Fruit fly (Drosophila melanogaster): ENCODE results near the gene Oamb.

Gene Oamb

dm6 chr3R:20714360-20714759 lies at the start of gene Oamb:
Oamb (minus strand) TSS chr3R:20714577.
- no peak for TF ChIP-seq noc (tag; optimal IDR thresholded peaks at IDR 0.05)

- no peak for TF ChIP-seq noc (tag; optimal IDR thresholded peaks at IDR 0.05)
Observed at dm6 chr3R:20764058-20764457, 49.7 kb upstream of the Oamb start.

DNA sequence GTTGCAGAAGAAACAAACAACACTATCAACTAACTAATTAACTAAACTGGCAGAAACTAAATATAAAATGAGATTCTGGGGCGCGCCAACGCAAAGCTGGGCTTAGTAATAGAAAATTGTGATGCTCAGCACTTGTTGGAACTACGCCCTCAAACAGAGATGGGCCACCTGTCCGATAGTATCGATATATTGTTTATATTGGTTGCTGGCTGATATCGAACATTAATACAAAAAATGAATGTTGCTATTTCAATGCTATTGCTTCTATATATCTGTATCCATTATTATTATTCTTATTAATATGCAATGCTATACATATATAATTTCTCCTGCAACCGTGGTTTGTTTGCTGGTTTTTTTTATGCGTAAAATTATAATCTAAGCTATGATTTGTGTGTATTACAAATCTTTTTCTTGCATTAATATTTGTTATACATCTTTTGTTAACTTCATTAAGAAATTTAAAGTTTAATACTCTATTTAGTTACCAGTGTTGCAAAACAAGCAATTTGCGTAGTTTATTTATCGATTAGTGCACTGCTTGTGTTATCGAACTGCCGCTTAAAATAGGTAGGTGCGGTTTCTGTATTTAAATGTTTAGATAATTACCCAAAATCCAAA lies 47.9 kb upstream of the Oamb start, which contains the start of gene CG31195:
CG31195 (minus strand) TSS at position 195 of the 621 bp plus-strand sequence.
- TF ChIP-seq noc (tag; optimal IDR thresholded peaks at IDR 0.05) = no peak

dm6 chr3R:20756429-20756828 lies 42.1 kb upstream of the Oamb start, which contains the start of gene Syp:
Syp (plus strand) TSS chr3R:20756729.
- TF ChIP-seq noc (tag; optimal IDR thresholded peaks at IDR 0.05) = no peak

dm6 chr3R:20754991-20755390 lies 40.6 kb upstream of the Oamb start:
- no peak for TF ChIP-seq noc (tag; optimal IDR thresholded peaks at IDR 0.05)

DNA sequence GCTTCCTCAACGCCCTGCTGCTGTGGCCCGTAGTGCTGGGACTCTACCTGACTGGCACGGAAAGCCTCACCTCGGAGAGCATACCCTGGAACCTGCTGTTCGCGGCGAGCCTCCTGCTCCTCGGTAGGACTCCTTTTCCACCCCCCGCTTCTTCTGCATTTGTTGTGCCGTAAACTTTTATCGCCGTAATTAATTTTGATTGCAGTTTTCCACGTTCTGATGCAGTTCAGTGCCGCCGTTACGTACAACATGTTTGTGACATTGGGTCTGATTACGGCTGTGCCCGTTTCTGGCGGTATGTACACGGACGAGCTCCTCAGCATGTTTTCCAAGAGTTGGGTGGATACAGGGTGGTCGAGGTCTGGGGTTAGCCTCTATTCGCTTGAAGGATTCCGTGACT lies 35.2 kb upstream of the Oamb start:
- TF ChIP-seq noc (tag; optimal IDR thresholded peaks at IDR 0.05) = no peak

DNA sequence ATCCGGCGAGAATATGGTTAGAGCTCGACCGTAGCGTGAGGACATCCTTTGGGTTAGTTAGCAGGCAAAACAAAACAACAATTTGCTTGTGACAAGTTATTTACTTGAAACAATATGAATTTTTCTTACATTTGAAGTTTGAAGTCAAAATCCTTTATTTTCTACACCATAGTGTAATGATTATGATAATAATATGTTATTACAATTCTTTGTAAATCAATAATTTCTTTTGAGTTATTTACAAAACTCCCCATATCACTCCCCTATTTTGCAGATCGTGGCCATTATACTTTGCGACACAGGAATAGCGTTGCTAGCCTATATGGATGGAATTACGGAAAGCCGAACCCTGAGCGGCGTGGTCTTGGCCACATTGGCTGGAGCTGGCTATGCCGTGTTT lies 34.6 kb upstream of the Oamb start, which contains the start of gene Prosalpha4T1:
Prosalpha4T1 (minus strand) TSS at position 101 of the 400 bp plus-strand sequence.
- TF ChIP-seq noc (tag; optimal IDR thresholded peaks at IDR 0.05) = no peak

DNA sequence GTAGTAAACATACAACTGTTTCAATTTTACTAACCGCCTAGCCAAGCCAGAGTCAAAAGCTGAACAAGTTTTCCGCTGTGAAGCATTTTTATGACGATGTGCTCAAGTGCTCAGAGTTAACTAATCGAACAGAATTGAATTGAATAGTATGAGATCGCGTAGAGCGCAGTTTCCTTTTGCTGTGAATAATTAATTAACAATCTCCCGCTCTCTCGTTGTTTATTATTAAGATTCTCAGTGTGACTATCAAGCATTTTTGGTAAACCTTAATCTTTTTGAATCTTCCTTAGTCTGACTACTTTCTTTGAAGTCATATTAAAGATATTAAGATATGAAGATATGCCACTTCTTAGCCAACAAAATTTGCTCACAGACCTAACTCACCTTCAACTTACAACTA lies 30.9 kb upstream of the Oamb start, which contains the start of gene CG31200:
CG31200 (minus strand) TSS at position 101 of the 400 bp plus-strand sequence.
- no peak for TF ChIP-seq noc (tag; optimal IDR thresholded peaks at IDR 0.05)

DNA sequence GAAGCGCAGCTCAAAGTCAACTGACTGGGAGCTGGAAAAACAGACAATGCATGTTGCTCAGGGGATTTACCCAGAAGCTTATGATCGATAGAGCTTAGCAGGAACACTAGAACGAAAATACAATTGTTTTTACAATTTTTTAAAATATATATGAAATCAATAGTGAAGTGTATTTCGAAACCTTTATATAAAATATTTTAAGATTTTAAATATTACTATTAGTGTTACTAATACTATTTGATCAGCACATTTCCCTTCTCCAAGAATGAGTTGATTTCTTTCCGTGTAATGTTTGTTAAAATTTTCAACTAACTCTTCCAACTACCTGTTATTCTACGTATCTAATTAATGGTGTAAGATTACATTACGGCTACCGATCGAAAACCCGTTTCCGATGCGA lies 29.4 kb upstream of the Oamb start, which contains the start of gene CG31199:
CG31199 (minus strand) TSS at position 101 of the 400 bp plus-strand sequence.
- TF ChIP-seq noc (tag; optimal IDR thresholded peaks at IDR 0.05) = no peak

dm6 chr3R:20739971-20740370 lies 25.6 kb upstream of the Oamb start, which contains the start of gene CG42322:
CG42322 (plus strand) TSS chr3R:20740108.
- no peak for TF ChIP-seq noc (tag; optimal IDR thresholded peaks at IDR 0.05)

DNA sequence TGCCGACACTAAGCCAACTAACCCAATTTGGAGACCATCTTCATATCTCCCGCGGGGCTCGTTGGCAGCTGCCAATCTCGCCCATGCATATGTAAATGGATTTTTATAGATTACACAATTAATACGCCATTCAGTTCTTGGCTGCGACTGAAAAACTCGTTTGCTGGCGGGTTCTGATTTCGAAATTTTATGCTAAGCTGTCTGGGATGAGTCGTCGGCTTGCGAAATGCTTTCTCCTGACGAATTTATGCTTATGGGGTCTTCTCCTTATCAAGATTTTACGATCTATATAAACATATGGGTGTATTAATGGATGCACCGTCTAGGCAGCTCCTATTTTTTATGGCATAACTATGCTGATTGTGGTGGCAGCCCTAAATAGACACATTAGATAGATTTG lies 24.6 kb upstream of the Oamb start, which contains the start of gene CG17267:
CG17267 (minus strand) TSS at position 101 of the 400 bp plus-strand sequence.
- TF ChIP-seq noc (tag; optimal IDR thresholded peaks at IDR 0.05) = no peak

DNA sequence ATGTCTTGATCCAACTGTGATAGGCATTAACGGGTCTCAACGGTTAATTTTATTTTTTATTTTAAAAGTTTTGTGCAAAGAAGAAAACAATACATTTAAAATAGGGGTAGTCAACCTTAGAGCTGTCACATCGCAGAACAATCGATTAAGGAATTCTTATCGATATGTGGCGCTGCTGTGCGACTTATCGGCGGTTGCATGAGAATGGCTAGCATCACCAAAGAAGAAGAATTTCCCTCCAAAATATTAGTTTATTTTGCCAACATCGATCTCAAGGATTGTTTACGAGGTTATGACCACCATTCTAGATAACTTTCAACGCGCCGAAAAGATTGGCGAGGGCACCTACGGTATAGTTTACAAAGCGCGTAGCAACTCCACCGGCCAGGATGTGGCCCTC lies 21.0 kb upstream of the Oamb start, which contains the start of gene Cdk2:
Cdk2 (plus strand) TSS at position 219 of the 400 bp plus-strand sequence.
- no peak for TF ChIP-seq noc (tag; optimal IDR thresholded peaks at IDR 0.05)

DNA sequence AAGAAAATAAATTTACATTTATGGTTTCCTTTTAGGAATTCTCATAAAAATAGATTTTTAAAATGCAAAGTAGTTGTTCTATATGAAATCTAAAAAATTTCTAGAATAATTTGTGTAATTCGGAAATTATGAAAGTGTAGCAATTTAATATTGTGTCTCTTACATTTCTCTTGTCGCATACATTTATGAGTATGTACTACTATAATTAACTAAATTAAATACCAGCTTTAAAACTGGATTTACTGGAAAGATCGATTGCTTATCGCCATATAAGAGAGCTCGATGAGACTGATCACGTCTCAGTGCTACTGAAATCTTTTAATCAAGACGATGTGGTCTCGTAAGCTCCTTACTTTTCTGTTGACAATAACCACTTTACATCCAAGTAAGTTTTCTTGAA lies 17.0 kb upstream of the Oamb start, which contains the start of gene CG31205:
CG31205 (plus strand) TSS at position 301 of the 400 bp plus-strand sequence.
- no peak for TF ChIP-seq noc (tag; optimal IDR thresholded peaks at IDR 0.05)

dm6 chr3R:20723491-20723890 lies 9.1 kb upstream of the Oamb start:
- TF ChIP-seq noc (tag; optimal IDR thresholded peaks at IDR 0.05) = no peak

dm6 chr3R:20719286-20719685 lies 4.9 kb upstream of the Oamb start:
- no peak for TF ChIP-seq noc (tag; optimal IDR thresholded peaks at IDR 0.05)

dm6 chr3R:20677251-20677650 lies 37.1 kb downstream of the Oamb start, which contains the start of gene CG4000:
CG4000 (minus strand) TSS chr3R:20677351.
- TF ChIP-seq noc (tag; optimal IDR thresholded peaks at IDR 0.05) = no peak

DNA sequence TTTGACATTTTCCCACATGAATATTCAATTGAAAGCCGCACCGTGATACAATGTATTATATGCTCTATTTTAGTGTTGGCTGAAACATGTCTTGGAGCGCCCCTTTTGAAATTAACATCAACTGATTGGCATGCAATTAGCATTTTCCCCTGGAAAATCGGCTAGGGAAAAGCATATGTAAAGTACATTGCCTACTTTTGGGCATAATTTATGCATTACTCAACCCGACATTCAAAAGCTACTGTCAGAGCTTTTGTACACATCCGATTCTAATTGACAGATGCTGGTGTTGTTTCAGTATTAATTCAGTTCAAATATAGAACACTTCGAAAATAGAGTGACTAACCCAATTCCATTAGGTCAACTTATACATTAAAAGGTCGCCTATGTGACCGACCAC lies 38.6 kb downstream of the Oamb start:
- no peak for TF ChIP-seq noc (tag; optimal IDR thresholded peaks at IDR 0.05)

Measured in whole organism, larva.